Worm (Caenorhabditis elegans) whole organism, early embryonic: ENCODE measurements around the gene Y50E8A.5.

Experiments used
- B0310.2 ChIP-seq: sonication (generic microtip); optimal IDR thresholded peaks from 2 replicates; lab custom pipeline; 2016; ENCODE audit warnings: mild to moderate bottlenecking, missing genetic modification characterization, missing compliant biosample characterization
- F13C5.2 ChIP-seq: sonication (generic microtip); optimal IDR thresholded peaks from 2 replicates; lab custom pipeline; 2017; ENCODE audit warnings: mild to moderate bottlenecking, missing genetic modification characterization, inconsistent platforms, missing compliant biosample characterization
- aly-1 ChIP-seq: sonication (generic microtip); optimal IDR thresholded peaks from 2 replicates; lab custom pipeline; 2016; ENCODE audit warnings: missing genetic modification characterization, missing compliant biosample characterization
- ama-1 ChIP-seq: fragments of 150-350 bp; optimal IDR thresholded peaks from 2 replicates; lab custom pipeline; 2014
- ceh-13 ChIP-seq: fragments of 200-800 bp; sonication (Bioruptor generic); optimal IDR thresholded peaks from 2 replicates; lab custom pipeline; 2018; ENCODE audit warnings: mild to moderate bottlenecking, missing genetic modification characterization, missing compliant biosample characterization
- ceh-36 ChIP-seq: sonication (generic microtip); optimal IDR thresholded peaks from 2 replicates; lab custom pipeline; 2016; ENCODE audit warnings: missing genetic modification characterization, inconsistent platforms, missing compliant biosample characterization
- flt-1 ChIP-seq: fragments of 200-800 bp; sonication (Bioruptor generic); IDR thresholded peaks from 2 replicates; pipeline ENCODE4 v1.3.6; 2022; ENCODE audit warnings: missing genetic modification characterization, missing compliant biosample characterization
- hmbx-1 ChIP-seq: sonication (generic microtip); optimal IDR thresholded peaks from 2 replicates; lab custom pipeline; 2016; ENCODE audit warnings: mild to moderate bottlenecking, missing genetic modification characterization, missing compliant biosample characterization
- hnd-1 ChIP-seq: sonication (generic microtip); optimal IDR thresholded peaks from 2 replicates; lab custom pipeline; 2016; ENCODE audit warnings: missing genetic modification characterization, missing compliant biosample characterization
- pes-1 ChIP-seq: fragments of 200-800 bp; sonication (Bioruptor generic); IDR thresholded peaks from 2 replicates; pipeline ENCODE4 v1.3.6; 2022; ENCODE audit warnings: missing genetic modification reagents, missing genetic modification characterization, missing compliant biosample characterization
- scrt-1 ChIP-seq: fragments of 200-800 bp; sonication (Bioruptor generic); IDR thresholded peaks from 2 replicates; pipeline ENCODE4 v1.3.6; 2022; ENCODE audit warnings: missing genetic modification characterization, missing compliant biosample characterization
- sea-1 ChIP-seq: fragments of 200-800 bp; sonication (Bioruptor generic); conservative IDR thresholded peaks from 2 replicates; pipeline ENCODE4 v1.3.6; 2022; ENCODE audit warnings: missing genetic modification characterization, missing compliant biosample characterization
- tbx-37 ChIP-seq: fragments of 200-800 bp; sonication (Bioruptor generic); conservative IDR thresholded peaks from 2 replicates; pipeline ENCODE4 v1.3.6; 2022; ENCODE audit warnings: missing genetic modification reagents, missing genetic modification characterization, missing compliant biosample characterization
- tra-4 ChIP-seq: sonication (generic microtip); optimal IDR thresholded peaks from 2 replicates; lab custom pipeline; 2017; ENCODE audit warnings: missing genetic modification characterization, missing compliant biosample characterization

ce11 chrV:14762563-14762962 lies 25.8 kb upstream of the Y50E8A.5 start:
- TF ChIP-seq B0310.2 (tag; lab: Kevin White, UChicago) (no peak), aly-1 (tag; lab: Kevin White, UChicago) (no peak), tbx-37 (GFP tag; lab: Robert Waterston, UW) (no peak), ceh-13 (GFP tag; lab: Kevin White, UChicago) (no peak), ceh-36 (tag; lab: Kevin White, UChicago) (no peak), ama-1 (lab: Kevin White, UChicago) (no peak), F13C5.2 (tag; lab: Kevin White, UChicago) (no peak), scrt-1 (GFP tag; lab: Robert Waterston, UW) (no peak), flt-1 (GFP tag; lab: Robert Waterston, UW) (no peak), hnd-1 (no peak), tra-4 (tag; lab: Kevin White, UChicago) (no peak), pes-1 (GFP tag; lab: Robert Waterston, UW) (no peak), sea-1 (GFP tag; lab: Robert Waterston, UW) (no peak), hmbx-1 (no peak)
